Worm (Caenorhabditis elegans): Measurements from ENCODE around the gene C50F4.12.

The C50F4.12 gene

DNA sequence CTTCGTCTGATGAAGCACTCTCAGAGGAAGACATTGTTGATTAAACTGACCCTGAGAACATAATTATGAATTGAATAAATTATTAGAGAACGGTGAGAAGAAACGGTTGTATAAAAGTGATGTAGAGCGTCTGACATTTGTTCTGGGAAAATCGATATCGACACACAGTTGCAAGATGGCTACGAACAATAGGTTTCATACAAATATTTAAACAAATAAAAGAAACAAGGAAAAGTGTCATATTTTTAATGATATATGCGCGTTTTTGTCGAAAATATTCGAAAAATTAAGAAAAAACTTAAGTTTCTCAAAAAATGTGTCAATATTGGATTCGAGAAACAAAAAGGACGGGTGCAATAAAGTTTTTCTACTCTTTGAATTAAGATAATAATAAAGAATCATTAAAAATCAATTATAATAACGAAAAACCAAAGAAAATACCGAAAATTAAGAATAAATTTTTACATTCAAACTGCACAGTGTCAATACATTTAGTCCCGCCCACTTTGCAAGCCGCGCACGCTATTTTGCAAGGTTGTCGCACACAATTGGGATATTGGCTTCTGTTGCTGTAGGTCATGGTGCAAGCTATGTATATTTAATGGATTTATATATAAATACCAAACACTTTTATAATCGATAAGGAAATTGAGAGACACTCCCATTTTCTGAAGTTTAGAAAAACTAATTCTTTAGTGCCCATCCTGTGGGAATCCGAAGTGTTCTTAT is 43.2 kb upstream of the C50F4.12 start, which contains the start of gene rtfo-1 (continued):
- peak; percentile 38 for TF ChIP-seq lin-13 (GFP tag; optimal IDR thresholded peaks at IDR 0.05)
- peak; percentile 23 for TF ChIP-seq unc-86 (tag; optimal IDR thresholded peaks at IDR 0.05)
- no peak for TF ChIP-seq ceh-63 (GFP tag; optimal IDR thresholded peaks at IDR 0.05)
- no peak for TF ChIP-seq C04F5.9 (tag; optimal IDR thresholded peaks at IDR 0.05)
- TF ChIP-seq ama-1 (optimal IDR thresholded peaks at IDR 0.05): no peak
- peak; percentile 30 to 50 (median 47) for TF ChIP-seq dpl-1 (GFP tag; optimal IDR thresholded peaks at IDR 0.05)

DNA sequence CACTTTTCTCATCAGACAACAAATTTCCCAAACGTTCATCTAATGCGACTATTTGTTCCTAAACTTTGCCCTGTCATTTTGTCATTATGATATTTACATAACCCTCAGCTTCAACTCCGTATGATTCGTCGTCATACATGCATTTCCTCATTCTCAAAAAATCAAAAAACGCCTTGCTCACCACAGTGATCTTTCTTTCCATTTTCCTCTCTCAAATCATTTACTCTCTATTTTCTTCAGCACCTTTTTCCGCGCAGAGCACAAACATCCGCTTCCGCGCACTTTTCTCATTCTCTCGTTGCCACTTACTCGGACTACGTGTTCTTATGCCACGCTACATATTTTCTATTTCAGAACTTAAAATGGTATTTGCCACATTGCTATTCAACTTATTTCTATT is 37.5 kb upstream of the C50F4.12 start, which contains the start of gene F25B3.2:
TSS of gene F25B3.2 (plus strand) at position 301 of the 400 bp plus-strand sequence.
- TF ChIP-seq C34B4.2 (tag; optimal IDR thresholded peaks at IDR 0.05) (no peak), hlh-4 (tag; optimal IDR thresholded peaks at IDR 0.05) (no peak)

DNA sequence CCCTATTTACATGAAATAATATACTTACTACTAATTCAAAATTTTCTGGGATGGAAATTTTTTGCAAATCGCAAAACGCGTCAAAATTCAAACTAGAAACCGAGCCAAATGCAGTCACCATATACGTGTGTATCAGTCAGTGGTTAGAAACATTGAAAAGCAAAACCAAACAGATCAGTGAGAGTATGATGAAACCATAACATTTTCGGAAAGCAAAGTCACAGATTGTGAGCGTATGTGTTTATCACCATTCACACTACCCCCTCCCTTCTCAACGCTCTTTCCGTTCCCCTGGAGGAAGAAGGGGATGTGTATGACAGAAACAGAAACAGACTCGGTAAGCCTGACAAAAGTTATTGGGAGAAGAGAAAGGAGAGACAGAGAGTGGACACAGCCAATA is 32.1 kb upstream of the C50F4.12 start:
- no peak for TF ChIP-seq nhr-71 (tag; optimal IDR thresholded peaks at IDR 0.05)
- TF ChIP-seq unc-98 (GFP tag; IDR thresholded peaks at IDR 0.05): no peak
- TF ChIP-seq blmp-1 (tag; optimal IDR thresholded peaks at IDR 0.05): peak; percentile 30
- no peak for TF ChIP-seq unc-130 (tag; optimal IDR thresholded peaks at IDR 0.05)
- TF ChIP-seq nhr-12 (tag; optimal IDR thresholded peaks at IDR 0.05): no peak
- no peak for TF ChIP-seq irx-1 (tag; optimal IDR thresholded peaks at IDR 0.05)
- TF ChIP-seq elt-3 (tag; optimal IDR thresholded peaks at IDR 0.05): no peak
- TF ChIP-seq lsy-2 (tag; optimal IDR thresholded peaks at IDR 0.05): no peak

DNA sequence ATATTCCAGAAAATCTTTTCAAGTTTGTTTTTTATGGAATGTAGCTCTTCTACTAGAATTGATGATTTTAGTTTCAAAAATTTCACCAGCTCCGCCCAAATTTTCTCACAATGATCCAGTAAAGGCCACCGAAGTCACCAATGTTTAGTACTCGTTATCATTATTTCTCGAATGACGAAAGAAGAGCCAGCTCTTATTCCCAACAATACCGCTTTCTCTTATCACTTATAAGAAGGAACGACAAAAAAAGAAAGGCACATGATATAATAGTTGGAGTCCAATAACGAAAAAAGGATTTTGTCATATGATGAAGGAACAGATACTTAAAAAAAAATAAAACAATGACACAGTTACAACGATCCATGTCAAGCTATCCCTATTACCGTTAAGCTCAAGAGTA is 31.5 kb upstream of the C50F4.12 start:
- TF ChIP-seq dsc-1 (tag; optimal IDR thresholded peaks at IDR 0.05) (no peak), sox-4 (tag; optimal IDR thresholded peaks at IDR 0.05) (no peak), skn-1 (tag; optimal IDR thresholded peaks at IDR 0.05) (no peak), elt-2 (tag; optimal IDR thresholded peaks at IDR 0.05) (peak; percentile 68), mdl-1 (tag; optimal IDR thresholded peaks at IDR 0.05) (no peak), ztf-11 (tag; optimal IDR thresholded peaks at IDR 0.05) (no peak)

DNA sequence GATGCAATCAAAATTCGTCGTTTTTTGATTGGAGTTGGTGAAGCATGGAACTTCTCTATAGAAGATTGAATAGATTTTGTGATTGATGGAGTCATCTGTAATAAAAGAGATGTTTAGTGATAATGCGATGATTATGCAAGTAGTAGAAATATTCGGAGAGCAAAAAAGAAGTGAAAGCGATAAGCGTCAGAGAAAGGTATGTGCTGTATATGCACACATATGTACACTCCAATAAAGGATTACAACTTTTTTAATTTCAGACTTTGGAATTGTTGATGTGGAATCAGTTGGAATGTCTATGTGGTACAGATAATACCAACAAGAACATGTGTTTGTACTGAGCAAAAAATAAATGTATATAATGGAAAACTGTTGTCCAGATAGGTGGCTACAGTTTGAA is 30.7 kb upstream of the C50F4.12 start, which contains the start of gene F25B3.5:
TSS of gene F25B3.5 (minus strand) at position 101 of the 400 bp plus-strand sequence.
- TF ChIP-seq nhr-11 (tag; optimal IDR thresholded peaks at IDR 0.05) (no peak), elt-2 (tag; optimal IDR thresholded peaks at IDR 0.05) (peak; percentile 41), lin-15B (tag; optimal IDR thresholded peaks at IDR 0.05) (no peak)

DNA sequence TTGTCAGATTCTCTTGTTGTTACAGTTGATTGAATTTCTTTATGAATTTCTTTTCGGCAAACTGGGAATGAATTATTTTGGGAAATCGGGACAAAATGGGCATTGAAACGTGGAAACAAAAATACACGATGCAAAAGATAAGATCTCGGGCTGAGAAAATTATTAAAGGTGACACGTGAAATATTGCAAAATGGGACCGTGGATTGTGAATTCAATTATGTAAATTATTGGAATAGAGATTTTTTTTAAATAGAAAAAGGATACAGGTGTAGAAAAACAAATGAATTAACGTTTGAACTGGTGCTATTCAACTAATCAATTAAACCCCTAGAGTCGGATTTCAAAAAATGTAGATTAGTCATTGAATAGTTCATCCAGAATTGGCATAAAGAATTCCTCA is 29.2 kb upstream of the C50F4.12 start, which contains the start of gene F25B3.4:
TSS of gene F25B3.4 (minus strand) at position 101 of the 400 bp plus-strand sequence.
- TF ChIP-seq pax-3 (tag; optimal IDR thresholded peaks at IDR 0.05) (no peak), C04F5.9 (tag; optimal IDR thresholded peaks at IDR 0.05) (no peak), ets-5 (GFP tag; IDR thresholded peaks at IDR 0.05) (no peak), pqm-1 (tag; optimal IDR thresholded peaks at IDR 0.05) (no peak), nhr-11 (tag; optimal IDR thresholded peaks at IDR 0.05) (no peak), ceh-90 (tag; optimal IDR thresholded peaks at IDR 0.05) (no peak), nhr-20 (tag; optimal IDR thresholded peaks at IDR 0.05) (no peak), swsn-7 (tag; optimal IDR thresholded peaks at IDR 0.05) (no peak), unc-98 (GFP tag; IDR thresholded peaks at IDR 0.05) (no peak), egl-27 (tag; optimal IDR thresholded peaks at IDR 0.05) (no peak), mef-2 (tag; optimal IDR thresholded peaks at IDR 0.05) (no peak), fkh-10 (GFP tag; optimal IDR thresholded peaks at IDR 0.05) (no peak), xbp-1 (tag; optimal IDR thresholded peaks at IDR 0.05) (no peak), hlh-4 (tag; optimal IDR thresholded peaks at IDR 0.05) (no peak), nhr-12 (tag; optimal IDR thresholded peaks at IDR 0.05) (no peak), blmp-1 (tag; optimal IDR thresholded peaks at IDR 0.05) (no peak), dsc-1 (tag; optimal IDR thresholded peaks at IDR 0.05) (no peak)
